Worm (Caenorhabditis elegans) whole organism, L4 larva: ENCODE data around the gene F35H8.4.

Source experiments
- ZK546.5 ChIP-seq, 2 experiments: sonication (generic microtip); optimal IDR thresholded peaks; 2 replicates each; lab custom pipeline; 2017; ENCODE audit warnings: missing biosample characterization in 2 of 2, missing genetic modification characterization in 2 of 2
- mep-1 ChIP-seq: fragments of 150-350 bp; sonication (generic microtip); optimal IDR thresholded peaks from 3 replicates; lab custom pipeline; 2014; ENCODE audit warnings: missing biosample characterization, missing genetic modification characterization
- nhr-11 ChIP-seq: fragments of 150-350 bp; optimal IDR thresholded peaks from 2 replicates; lab custom pipeline; 2014; ENCODE audit warnings: missing biosample characterization, missing genetic modification characterization
- pha-4 ChIP-seq, 2 experiments: fragments of 150-350 bp in 1 of 2; fragments of 200-800 bp in 1 of 2; sonication (Bioruptor generic) in 1 of 2; IDR thresholded peaks in 1 of 2; optimal IDR thresholded peaks in 1 of 2; 2 replicates each; pipeline versions ENCODE4 v1.3.6 to Lab custom; 2014 to 2022; ENCODE audit warnings: missing genetic modification characterization in 2 of 2, missing genetic modification reagents in 2 of 2, missing biosample characterization in 1 of 2, missing compliant biosample characterization in 1 of 2
- vab-7 ChIP-seq: fragments of 200-800 bp; sonication (Bioruptor generic); IDR thresholded peaks from 2 replicates; pipeline ENCODE4 v1.3.6; 2022; ENCODE audit warnings: missing genetic modification reagents, missing genetic modification characterization, missing compliant biosample characterization
- ztf-11 ChIP-seq: fragments of 150-350 bp; optimal IDR thresholded peaks from 2 replicates; lab custom pipeline; 2014; ENCODE audit warnings: missing biosample characterization, missing genetic modification characterization

DNA sequence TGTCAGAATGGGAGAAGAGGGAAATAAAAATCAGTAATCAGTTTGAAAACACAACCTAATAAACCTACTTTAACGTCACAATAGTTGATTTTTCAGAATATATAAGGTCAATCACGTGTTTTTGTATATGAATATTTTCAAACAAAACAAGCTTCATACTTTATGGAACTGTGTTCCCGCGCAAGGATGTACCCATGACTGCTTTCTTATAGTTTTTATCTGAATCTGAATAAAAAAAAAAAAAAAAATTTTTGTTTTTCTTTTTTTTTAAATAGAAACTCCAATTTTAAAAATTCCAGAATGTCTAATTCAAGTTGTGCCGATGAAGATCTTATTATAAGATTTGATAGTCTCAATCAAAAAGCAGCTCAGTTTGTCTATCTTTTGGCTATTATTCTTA is 31.3 kb downstream of the F35H8.4 start, which contains the start of gene sra-2:
- no peak for TF ChIP-seq mep-1 (tag; lab: Kevin White, UChicago)
- TF ChIP-seq nhr-11 (tag; lab: Kevin White, UChicago), result no peak
- TF ChIP-seq pha-4 (GFP tag; IDR thresholded peaks at IDR 0.05; lab: Robert Waterston, UW), result no peak
- TF ChIP-seq pha-4 (tag; optimal IDR thresholded peaks at IDR 0.05; lab: Kevin White, UChicago), result no peak
- TF ChIP-seq ZK546.5 (tag; optimal IDR thresholded peaks at IDR 0.05; lab: Kevin White, UChicago), result no peak
- TF ChIP-seq ztf-11, result no peak
- no peak for TF ChIP-seq vab-7 (GFP tag; lab: Robert Waterston, UW)
